Fruit fly (Drosophila melanogaster) whole organism, embryonic: ENCODE data around the gene CG13484.

Source experiments
- Atf3 ChIP-seq: fragments of 200-800 bp; sonication (Bioruptor generic); optimal IDR thresholded peaks from 3 replicates; lab custom pipeline; 2016; ENCODE audit warnings: missing biosample characterization, missing genetic modification characterization
- Awh ChIP-seq: fragments of 200-800 bp; sonication (Bioruptor generic); IDR thresholded peaks from 2 replicates; pipeline ENCODE4, ENCODE4 v1.3.6; 2022; ENCODE audit warnings: missing biosample characterization, missing genetic modification characterization
- CG12104 ChIP-seq: fragments of 200-800 bp; sonication (Bioruptor generic); optimal IDR thresholded peaks from 3 replicates; lab custom pipeline; 2016; ENCODE audit warnings: missing biosample characterization, missing genetic modification characterization
- CG13287 ChIP-seq: fragments of 200-800 bp; sonication (Bioruptor generic); IDR thresholded peaks from 2 replicates; pipeline ENCODE4 v1.3.6; 2022; ENCODE audit warnings: missing biosample characterization, missing genetic modification characterization; ENCODE audit not compliant: partially characterized antibody
- CG14441 ChIP-seq: fragments of 200-800 bp; sonication (Bioruptor generic); IDR thresholded peaks from 2 replicates; pipeline ENCODE4 v1.3.6; 2022; ENCODE audit warnings: missing biosample characterization, missing genetic modification characterization
- CG15011 ChIP-seq: fragments of 200-800 bp; sonication (Bioruptor generic); optimal IDR thresholded peaks from 3 replicates; lab custom pipeline; 2018; ENCODE audit warnings: missing biosample characterization, mild to moderate bottlenecking, missing genetic modification characterization
- CG16815 ChIP-seq: fragments of 200-800 bp; sonication (Bioruptor generic); optimal IDR thresholded peaks from 3 replicates; lab custom pipeline; 2017; ENCODE audit warnings: missing biosample characterization, mild to moderate bottlenecking, missing genetic modification characterization
- CG18262 ChIP-seq: fragments of 200-800 bp; optimal IDR thresholded peaks from 3 replicates; lab custom pipeline; 2019; ENCODE audit warnings: missing biosample characterization, mild to moderate bottlenecking, missing genetic modification characterization, moderate library complexity
- CG2116 ChIP-seq: fragments of 200-800 bp; sonication (Bioruptor generic); optimal IDR thresholded peaks from 3 replicates; lab custom pipeline; 2018; ENCODE audit warnings: missing biosample characterization, mild to moderate bottlenecking, missing genetic modification characterization
- CG30403 ChIP-seq: fragments of 200-800 bp; sonication (Bioruptor generic); optimal IDR thresholded peaks from 3 replicates; lab custom pipeline; 2016; ENCODE audit warnings: missing biosample characterization, missing genetic modification characterization
- CG34224 ChIP-seq: fragments of 200-800 bp; sonication (Bioruptor generic); IDR thresholded peaks from 3 replicates; pipeline ENCODE4 v1.3.6; 2022; ENCODE audit warnings: missing biosample characterization, missing genetic modification characterization; ENCODE audit not compliant: partially characterized antibody
- CG34376 ChIP-seq: fragments of 200-800 bp; sonication (Bioruptor generic); optimal IDR thresholded peaks from 2 replicates; lab custom pipeline; 2018; ENCODE audit warnings: missing biosample characterization, mild to moderate bottlenecking, missing genetic modification characterization
- CG6791 ChIP-seq: fragments of 200-800 bp; sonication (Bioruptor generic); IDR thresholded peaks from 3 replicates; pipeline ENCODE4 v1.3.6; 2022; ENCODE audit warnings: missing biosample characterization, missing genetic modification characterization; ENCODE audit not compliant: partially characterized antibody
- CG7556 ChIP-seq: fragments of 200-800 bp; sonication (Bioruptor generic); optimal IDR thresholded peaks from 2 replicates; lab custom pipeline; 2017; ENCODE audit warnings: missing biosample characterization, mild to moderate bottlenecking, missing genetic modification characterization
- CG7745 ChIP-seq: fragments of 200-800 bp; sonication (Bioruptor generic); optimal IDR thresholded peaks from 2 replicates; lab custom pipeline; 2018; ENCODE audit warnings: missing biosample characterization, mild to moderate bottlenecking, missing genetic modification characterization, moderate library complexity
- CG8089 ChIP-seq: fragments of 200-800 bp; sonication (Bioruptor generic); optimal IDR thresholded peaks from 3 replicates; lab custom pipeline; 2016; ENCODE audit warnings: missing biosample characterization, missing genetic modification characterization
- CG8944 ChIP-seq: fragments of 200-800 bp; sonication (Bioruptor generic); optimal IDR thresholded peaks from 3 replicates; lab custom pipeline; 2016; ENCODE audit warnings: missing biosample characterization, missing genetic modification characterization
- D ChIP-seq, 2 experiments: fragments of 200-800 bp in 1 of 2; fragments of >200 bp in 1 of 2; sonication (Bioruptor generic) in 1 of 2; optimal IDR thresholded peaks; 2 replicates in 1 of 2; 3 replicates in 1 of 2; lab custom pipeline; 2017; ENCODE audit warnings: mild to moderate bottlenecking in 1 of 2, missing biosample characterization in 1 of 2, missing genetic modification characterization in 1 of 2, missing genetic modification reagents in 1 of 2
- Dll ChIP-seq: fragments of 200-800 bp; sonication (Bioruptor generic); IDR thresholded peaks from 4 replicates; pipeline ENCODE4 v1.3.6; 2022; ENCODE audit warnings: missing biosample characterization, missing genetic modification characterization; ENCODE audit not compliant: partially characterized antibody
- Dref ChIP-seq: fragments of 200-800 bp; sonication (Bioruptor generic); IDR thresholded peaks from 2 replicates; pipeline ENCODE4 v1.3.6; 2022; ENCODE audit warnings: missing biosample characterization, missing genetic modification characterization
- Elba2 ChIP-seq: fragments of 200-800 bp; sonication (Bioruptor generic); optimal IDR thresholded peaks from 3 replicates; lab custom pipeline; 2016; ENCODE audit warnings: missing biosample characterization, missing genetic modification characterization
- Pdp1 ChIP-seq, 2 experiments: fragments of 200-800 bp; sonication (Bioruptor generic); optimal IDR thresholded peaks; 3 replicates each; lab custom pipeline; 2016; ENCODE audit warnings: missing biosample characterization in 2 of 2, missing genetic modification characterization in 2 of 2, mild to moderate bottlenecking in 1 of 2, moderate library complexity in 1 of 2
- Poxn ChIP-seq: fragments of 200-800 bp; sonication (Bioruptor generic); IDR thresholded peaks from 2 replicates; pipeline ENCODE4 v1.3.6; 2022; ENCODE audit warnings: missing biosample characterization, missing genetic modification characterization
- Rx ChIP-seq: fragments of 200-800 bp; sonication (Bioruptor generic); IDR thresholded peaks from 2 replicates; pipeline ENCODE4 v1.3.6; 2022; ENCODE audit warnings: missing biosample characterization, missing genetic modification characterization
- Six4 ChIP-seq: fragments of 200-800 bp; sonication (Bioruptor generic); optimal IDR thresholded peaks from 2 replicates; lab custom pipeline; 2016; ENCODE audit warnings: missing biosample characterization, missing genetic modification characterization
- TFAM ChIP-seq: fragments of 200-800 bp; sonication (Bioruptor generic); optimal IDR thresholded peaks from 2 replicates; lab custom pipeline; 2017; ENCODE audit warnings: missing biosample characterization, missing genetic modification characterization, inconsistent platforms
- Usf ChIP-seq: fragments of 200-800 bp; sonication (Bioruptor generic); optimal IDR thresholded peaks from 2 replicates; lab custom pipeline; 2017; ENCODE audit warnings: missing genotype, missing biosample characterization, missing genetic modification characterization
- YL-1 ChIP-seq: fragments of 200-800 bp; sonication (Bioruptor generic); optimal IDR thresholded peaks from 3 replicates; lab custom pipeline; 2017; ENCODE audit warnings: missing biosample characterization, mild to moderate bottlenecking, missing genetic modification characterization
- amos ChIP-seq: fragments of 200-800 bp; sonication (Bioruptor generic); IDR thresholded peaks from 2 replicates; pipeline ENCODE4 v1.3.6; 2022; ENCODE audit warnings: missing biosample characterization, missing genetic modification characterization; ENCODE audit not compliant: partially characterized antibody
- ara ChIP-seq: fragments of 200-800 bp; sonication (Bioruptor generic); IDR thresholded peaks from 2 replicates; pipeline ENCODE4 v1.3.6; 2022; ENCODE audit warnings: missing biosample characterization, missing genetic modification characterization
- bbx ChIP-seq: fragments of 200-800 bp; sonication (Bioruptor generic); IDR thresholded peaks from 2 replicates; pipeline ENCODE4 v1.3.6; 2022; ENCODE audit warnings: missing biosample characterization, missing genetic modification characterization; ENCODE audit not compliant: partially characterized antibody
- chn ChIP-seq: fragments of 200-800 bp; sonication (Bioruptor generic); optimal IDR thresholded peaks from 2 replicates; lab custom pipeline; 2016; ENCODE audit warnings: missing biosample characterization, missing genetic modification characterization
- crol ChIP-seq: fragments of 200-800 bp; sonication (Bioruptor generic); IDR thresholded peaks from 2 replicates; pipeline ENCODE4 v1.3.6; 2022; ENCODE audit warnings: missing biosample characterization, missing genetic modification characterization
- grn ChIP-seq: fragments of 200-800 bp; sonication (Bioruptor generic); optimal IDR thresholded peaks from 3 replicates; lab custom pipeline; 2017; ENCODE audit warnings: missing biosample characterization, missing genetic modification characterization
- inv ChIP-seq: fragments of 200-800 bp; sonication (Bioruptor generic); IDR thresholded peaks from 2 replicates; pipeline ENCODE4 v1.3.6; 2022; ENCODE audit warnings: missing biosample characterization, missing genetic modification characterization; ENCODE audit not compliant: partially characterized antibody
- nau ChIP-seq: fragments of 200-800 bp; sonication (Bioruptor generic); optimal IDR thresholded peaks from 3 replicates; lab custom pipeline; 2017; ENCODE audit warnings: missing biosample characterization, mild to moderate bottlenecking, missing genetic modification characterization, missing genetic modification reagents
- nerfin-2 ChIP-seq: fragments of 200-800 bp; sonication (Bioruptor generic); IDR thresholded peaks from 2 replicates; pipeline ENCODE4 v1.3.6; 2022; ENCODE audit warnings: missing biosample characterization, missing genetic modification characterization; ENCODE audit not compliant: partially characterized antibody
- pzg ChIP-seq: fragments of 200-800 bp; sonication (Bioruptor generic); optimal IDR thresholded peaks from 3 replicates; lab custom pipeline; 2018; ENCODE audit warnings: missing biosample characterization, mild to moderate bottlenecking, missing genetic modification characterization, moderate library complexity
- row ChIP-seq: fragments of 200-800 bp; sonication (Bioruptor generic); IDR thresholded peaks from 3 replicates; pipeline ENCODE4 v1.3.6; 2022; ENCODE audit warnings: missing biosample characterization, missing genetic modification characterization
- sd ChIP-seq: fragments of 200-800 bp; sonication (Bioruptor generic); optimal IDR thresholded peaks from 3 replicates; lab custom pipeline; 2018; ENCODE audit warnings: missing biosample characterization, mild to moderate bottlenecking, missing genetic modification characterization, moderate library complexity
- slbo ChIP-seq: fragments of 200-800 bp; sonication (Bioruptor generic); IDR thresholded peaks from 2 replicates; pipeline ENCODE4 v1.3.6; 2022; ENCODE audit warnings: missing biosample characterization, missing genetic modification characterization
- sob ChIP-seq: fragments of 200-800 bp; sonication (Bioruptor generic); IDR thresholded peaks from 2 replicates; pipeline ENCODE4 v1.3.6; 2022; ENCODE audit warnings: missing biosample characterization, missing genetic modification characterization
- sr ChIP-seq: fragments of 200-800 bp; sonication (Bioruptor generic); IDR thresholded peaks from 3 replicates; pipeline ENCODE4 v1.3.6; 2022; ENCODE audit warnings: missing biosample characterization, missing genetic modification characterization
- stc ChIP-seq: fragments of 200-800 bp; sonication (Bioruptor generic); IDR thresholded peaks from 2 replicates; pipeline ENCODE4 v1.3.6; 2022; ENCODE audit warnings: missing biosample characterization, missing genetic modification characterization
- usp ChIP-seq: fragments of >200 bp; optimal IDR thresholded peaks from 2 replicates; lab custom pipeline; 2017; ENCODE audit warnings: missing biosample characterization, missing genetic modification characterization
- vnd ChIP-seq: fragments of 200-800 bp; sonication (Bioruptor generic); IDR thresholded peaks from 3 replicates; pipeline ENCODE4 v1.3.6; 2022; ENCODE audit warnings: missing biosample characterization, missing genetic modification characterization; ENCODE audit not compliant: partially characterized antibody
- zen ChIP-seq: fragments of 200-800 bp; sonication (Bioruptor generic); optimal IDR thresholded peaks from 3 replicates; lab custom pipeline; 2018; ENCODE audit warnings: missing biosample characterization, mild to moderate bottlenecking, missing genetic modification characterization, moderate library complexity

Gene CG13484

DNA sequence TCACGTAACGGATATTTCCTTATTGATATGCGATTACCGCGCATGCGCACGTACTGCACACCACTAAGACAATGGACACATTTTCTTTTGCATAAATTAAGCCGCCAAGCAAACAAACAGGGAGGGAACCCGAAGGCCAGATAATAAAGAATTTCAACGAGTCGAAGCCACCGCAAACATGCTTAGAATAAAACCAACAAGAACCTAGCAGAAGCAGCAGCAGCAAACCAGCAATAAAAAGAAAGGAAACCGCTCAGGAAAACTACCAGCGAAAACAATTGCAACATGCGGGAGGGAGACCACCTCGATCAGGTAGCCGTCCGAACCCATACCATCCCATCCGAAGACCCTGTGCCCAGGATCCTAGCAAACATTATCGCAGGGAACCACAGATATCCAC, 23.7 kb upstream of the CG13484 start (continued):
- TF ChIP-seq CG14441 (GFP tag; lab: Robert Waterston, UW): no peak
- TF ChIP-seq zen (tag; lab: Kevin White, UChicago): peak; percentile 13
- TF ChIP-seq Elba2 (GFP tag; lab: Kevin White, UChicago): peak; percentile 10

dm6 chr3L:14075472-14075871, 22.6 kb upstream of the CG13484 start, which contains the start of gene btl:
Gene btl (plus strand): TSS chr3L:14075772.
- TF ChIP-seq chn: no peak
- no peak for TF ChIP-seq grn (GFP tag; lab: Kevin White, UChicago)
- no peak for TF ChIP-seq ara
- TF ChIP-seq CG6791 (GFP tag; lab: Robert Waterston, UW): no peak

- no peak for TF ChIP-seq CG8089 (GFP tag; lab: Kevin White, UChicago)
- no peak for TF ChIP-seq CG7745 (tag; lab: Kevin White, UChicago)
- TF ChIP-seq D (optimal IDR thresholded peaks at IDR 0.05; lab: Kevin White, UChicago): no peak
- no peak for TF ChIP-seq D (GFP tag; optimal IDR thresholded peaks at IDR 0.05; lab: Kevin White, UChicago)
- peak; percentile 34 for TF ChIP-seq CG2116 (GFP tag; lab: Kevin White, UChicago)
- peak; percentile 10 for TF ChIP-seq Six4 (GFP tag; lab: Kevin White, UChicago)
- TF ChIP-seq TFAM: no peak
- TF ChIP-seq row: peak; percentile 54; the same call in 1 of the 3 replicates
- no peak for TF ChIP-seq CG7556 (GFP tag; lab: Kevin White, UChicago)
- peak; percentile 69 for TF ChIP-seq pzg (GFP tag; lab: Kevin White, UChicago)
- TF ChIP-seq Awh (GFP tag; lab: Robert Waterston, UW): no peak
- no peak for TF ChIP-seq Rx (GFP tag; lab: Robert Waterston, UW)
- peak; percentile 13 for TF ChIP-seq CG30403
- no peak for TF ChIP-seq nau (GFP tag; lab: Kevin White, UChicago)
- TF ChIP-seq CG12104 (GFP tag; lab: Kevin White, UChicago): no peak
- no peak for TF ChIP-seq usp (GFP tag; lab: Kevin White, UChicago)
- TF ChIP-seq Poxn (GFP tag; lab: Robert Waterston, UW): no peak
- TF ChIP-seq CG34376 (GFP tag; lab: Kevin White, UChicago): no peak
- no peak for TF ChIP-seq sr (GFP tag; lab: Robert Waterston, UW)
- peak; percentile 86 for TF ChIP-seq sd (tag; lab: Kevin White, UChicago)
- peak; percentile 54 for TF ChIP-seq YL-1
- TF ChIP-seq CG34224 (GFP tag; lab: Robert Waterston, UW): peak; percentile 94
- peak; percentile 66 for TF ChIP-seq inv
- TF ChIP-seq slbo (GFP tag; lab: Robert Waterston, UW): peak; percentile 45; the same call in 1 of the 2 replicates
- no peak for TF ChIP-seq CG15011 (GFP tag; lab: Kevin White, UChicago)
- TF ChIP-seq Pdp1 (GFP tag; optimal IDR thresholded peaks at IDR 0.05; lab: Kevin White, UChicago): peak in 1 of 2 experiments; percentile 98
- TF ChIP-seq crol (GFP tag; lab: Robert Waterston, UW): no peak
- peak; percentile 34; the same call in 1 of the 2 replicates for TF ChIP-seq stc (GFP tag; lab: Robert Waterston, UW)
- TF ChIP-seq Dll (GFP tag; lab: Robert Waterston, UW): peak; percentile 86
- TF ChIP-seq Dref: peak; percentile 41
- TF ChIP-seq CG16815: no peak
- peak; percentile 89 for TF ChIP-seq bbx
- peak; percentile 90 for TF ChIP-seq CG13287 (GFP tag; lab: Robert Waterston, UW)
- peak; percentile 53; the same call in 1 of the 2 replicates for TF ChIP-seq nerfin-2 (GFP tag; lab: Robert Waterston, UW)
- TF ChIP-seq amos (GFP tag; lab: Robert Waterston, UW): peak; percentile 89
- peak; percentile 56 for TF ChIP-seq sob
- TF ChIP-seq Atf3: no peak
- TF ChIP-seq CG8944 (GFP tag; lab: Kevin White, UChicago): no peak
- TF ChIP-seq vnd: peak; percentile 71
- no peak for TF ChIP-seq Usf (GFP tag; lab: Kevin White, UChicago)
- no peak for TF ChIP-seq CG18262 (tag; lab: Kevin White, UChicago)
Observed at dm6 chr3L:14071621-14072020, 18.7 kb upstream of the CG13484 start, which contains the start of gene Pex1. Gene Pex1 (plus strand): TSS chr3L:14071892.
